Worm (Caenorhabditis elegans): Measurements from ENCODE around the gene B0294.3.

The B0294.3 gene

DNA sequence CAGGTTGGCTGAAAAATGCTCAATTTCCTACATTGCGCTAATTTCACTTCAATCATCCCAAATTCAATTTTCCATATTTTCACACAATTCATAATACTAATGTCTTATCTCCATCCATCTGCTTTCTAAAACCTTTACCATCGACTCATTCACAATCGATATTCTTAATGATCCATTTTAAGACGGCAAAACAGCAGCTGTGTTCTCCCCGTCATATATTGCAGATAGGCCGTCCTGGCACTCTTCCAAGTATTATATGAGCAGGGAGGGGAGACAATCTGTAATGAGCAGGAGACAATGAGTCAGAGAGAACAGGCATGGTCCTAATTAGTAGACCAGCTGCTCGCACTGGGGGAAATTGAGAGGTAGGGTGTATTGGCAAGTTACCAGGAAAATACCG is 34.2 kb upstream of the B0294.3 start:
- TF ChIP-seq ceh-43 (GFP tag; optimal IDR thresholded peaks at IDR 0.05): no peak
- no peak for TF ChIP-seq mls-2 (tag; optimal IDR thresholded peaks at IDR 0.05)
- peak; percentile 4 for TF ChIP-seq nhr-2 (tag; optimal IDR thresholded peaks at IDR 0.05)
- TF ChIP-seq blmp-1 (tag; optimal IDR thresholded peaks at IDR 0.05): no peak
- no peak for TF ChIP-seq nhr-28 (tag; optimal IDR thresholded peaks at IDR 0.05)
- TF ChIP-seq ham-2 (GFP tag; optimal IDR thresholded peaks at IDR 0.05): no peak
- TF ChIP-seq elt-3 (tag; optimal IDR thresholded peaks at IDR 0.05): no peak
- TF ChIP-seq ces-1 (GFP tag; optimal IDR thresholded peaks at IDR 0.05): no peak
- TF ChIP-seq lin-13 (tag; optimal IDR thresholded peaks at IDR 0.05): no peak
- TF ChIP-seq ceh-39 (tag; optimal IDR thresholded peaks at IDR 0.05): peak; percentile 96
- TF ChIP-seq ztf-11 (tag; optimal IDR thresholded peaks at IDR 0.05): no peak
- no peak for TF ChIP-seq ceh-83 (GFP tag; optimal IDR thresholded peaks at IDR 0.05)
- peak; percentile 26 for TF ChIP-seq lin-32 (GFP tag; optimal IDR thresholded peaks at IDR 0.05)
- TF ChIP-seq unc-62 (GFP tag; optimal IDR thresholded peaks at IDR 0.05): no peak
- no peak for TF ChIP-seq nhr-76 (tag; optimal IDR thresholded peaks at IDR 0.05)
- no peak for TF ChIP-seq mab-5 (tag; optimal IDR thresholded peaks at IDR 0.05)
- no peak for TF ChIP-seq unc-120 (tag; optimal IDR thresholded peaks at IDR 0.05; ENCODE audit: poor library complexity, severe bottlenecking)
- TF ChIP-seq nhr-12 (tag; optimal IDR thresholded peaks at IDR 0.05): no peak
- no peak for TF ChIP-seq nhr-237 (tag; optimal IDR thresholded peaks at IDR 0.05)
- no peak for TF ChIP-seq lsy-2 (tag; optimal IDR thresholded peaks at IDR 0.05)
- TF ChIP-seq unc-39 (tag; optimal IDR thresholded peaks at IDR 0.05): no peak
- TF ChIP-seq snpc-4 (tag; optimal IDR thresholded peaks at IDR 0.05): no peak
- TF ChIP-seq cnd-1 (tag; optimal IDR thresholded peaks at IDR 0.05): peak; percentile 28

DNA sequence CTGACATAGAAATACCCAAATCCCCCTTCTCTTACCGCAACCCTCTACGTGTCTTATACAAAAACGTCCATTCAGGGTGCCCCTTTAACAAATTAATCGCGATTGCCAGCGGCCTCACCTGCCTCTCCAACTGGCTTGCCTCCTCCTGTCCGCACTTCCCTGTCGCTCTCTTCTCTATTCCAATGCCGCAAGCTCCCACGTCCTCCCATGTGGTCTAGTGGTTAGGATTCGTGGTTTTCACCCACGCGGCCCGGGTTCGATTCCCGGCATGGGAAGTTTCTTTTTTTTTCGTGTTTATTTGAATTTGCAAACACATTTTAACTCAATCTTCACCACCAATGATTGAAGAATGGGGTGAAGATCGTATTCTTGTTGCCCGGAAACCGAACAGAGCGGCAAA is 33.4 kb upstream of the B0294.3 start:
- no peak for TF ChIP-seq nhr-76 (tag; optimal IDR thresholded peaks at IDR 0.05)
- TF ChIP-seq unc-62 (GFP tag; optimal IDR thresholded peaks at IDR 0.05): no peak
- TF ChIP-seq ces-1 (GFP tag; optimal IDR thresholded peaks at IDR 0.05): no peak
- peak; percentile 74 for TF ChIP-seq sem-2 (GFP tag; optimal IDR thresholded peaks at IDR 0.05)
- TF ChIP-seq ceh-43 (GFP tag; optimal IDR thresholded peaks at IDR 0.05): peak; percentile 54
- peak; percentile 25 for TF ChIP-seq lin-13 (tag; optimal IDR thresholded peaks at IDR 0.05)
- peak; percentile 60 for TF ChIP-seq mep-1 (tag; optimal IDR thresholded peaks at IDR 0.05)
- TF ChIP-seq drap-1 (GFP tag; optimal IDR thresholded peaks at IDR 0.05): peak; percentile 84
- peak; percentile 96 for TF ChIP-seq ceh-39 (tag; optimal IDR thresholded peaks at IDR 0.05)
- TF ChIP-seq elt-3 (tag; optimal IDR thresholded peaks at IDR 0.05): no peak
- TF ChIP-seq unc-120 (tag; optimal IDR thresholded peaks at IDR 0.05; ENCODE audit: poor library complexity, severe bottlenecking): peak; percentile 68
- TF ChIP-seq sptf-1 (tag; optimal IDR thresholded peaks at IDR 0.05): peak; percentile 91
- TF ChIP-seq ztf-11 (tag; optimal IDR thresholded peaks at IDR 0.05): no peak
- TF ChIP-seq tbx-8 (GFP tag; optimal IDR thresholded peaks at IDR 0.05): peak; percentile 52
- TF ChIP-seq flh-1 (GFP tag; optimal IDR thresholded peaks at IDR 0.05): peak; percentile 63
- peak; percentile 88 for TF ChIP-seq ceh-83 (GFP tag; optimal IDR thresholded peaks at IDR 0.05)
- peak; percentile 62 for TF ChIP-seq nhr-237 (tag; optimal IDR thresholded peaks at IDR 0.05)
- no peak for TF ChIP-seq mab-5 (tag; optimal IDR thresholded peaks at IDR 0.05)
- peak; percentile 33 for TF ChIP-seq lsy-2 (tag; optimal IDR thresholded peaks at IDR 0.05)
- no peak for TF ChIP-seq snpc-4 (tag; optimal IDR thresholded peaks at IDR 0.05)
- TF ChIP-seq M03D4.4 (tag; optimal IDR thresholded peaks at IDR 0.05): peak; percentile 89
- peak; percentile 7 for TF ChIP-seq blmp-1 (tag; optimal IDR thresholded peaks at IDR 0.05)
- peak; percentile 44 for TF ChIP-seq lin-32 (GFP tag; optimal IDR thresholded peaks at IDR 0.05)
- TF ChIP-seq ham-2 (GFP tag; optimal IDR thresholded peaks at IDR 0.05): peak; percentile 62
- peak; percentile 82 for TF ChIP-seq cnd-1 (tag; optimal IDR thresholded peaks at IDR 0.05)
- peak; percentile 27 for TF ChIP-seq hlh-1 (tag; optimal IDR thresholded peaks at IDR 0.05)
- TF ChIP-seq unc-39 (tag; optimal IDR thresholded peaks at IDR 0.05): peak; percentile 64
- peak; percentile 67 for TF ChIP-seq bed-3 (GFP tag; optimal IDR thresholded peaks at IDR 0.05)
- TF ChIP-seq mls-2 (tag; optimal IDR thresholded peaks at IDR 0.05): peak; percentile 85

DNA sequence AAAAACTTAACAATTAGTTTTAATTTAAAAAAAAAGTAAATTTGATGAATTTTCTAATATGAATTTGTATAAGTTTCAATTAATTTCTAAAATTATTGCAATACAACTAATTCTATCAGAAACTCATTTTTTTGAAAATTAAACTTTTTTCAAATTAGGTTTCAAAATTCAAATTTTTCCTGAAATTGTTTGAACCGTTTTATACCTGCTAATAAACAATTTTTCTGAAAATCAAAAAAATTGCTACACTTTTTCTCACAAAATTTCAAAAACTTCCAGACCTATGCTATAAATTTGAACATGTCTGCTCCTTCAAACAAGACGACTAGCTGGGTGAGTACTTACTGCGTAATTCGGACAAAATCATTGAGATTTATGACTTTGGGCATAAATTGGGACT is 31.6 kb upstream of the B0294.3 start, which contains the start of gene T26C11.8:
TSS of gene T26C11.8 (plus strand) at position 301 of the 400 bp plus-strand sequence.
- TF ChIP-seq bed-3 (GFP tag; optimal IDR thresholded peaks at IDR 0.05) (no peak), unc-120 (tag; optimal IDR thresholded peaks at IDR 0.05; ENCODE audit: poor library complexity, severe bottlenecking) (no peak)

DNA sequence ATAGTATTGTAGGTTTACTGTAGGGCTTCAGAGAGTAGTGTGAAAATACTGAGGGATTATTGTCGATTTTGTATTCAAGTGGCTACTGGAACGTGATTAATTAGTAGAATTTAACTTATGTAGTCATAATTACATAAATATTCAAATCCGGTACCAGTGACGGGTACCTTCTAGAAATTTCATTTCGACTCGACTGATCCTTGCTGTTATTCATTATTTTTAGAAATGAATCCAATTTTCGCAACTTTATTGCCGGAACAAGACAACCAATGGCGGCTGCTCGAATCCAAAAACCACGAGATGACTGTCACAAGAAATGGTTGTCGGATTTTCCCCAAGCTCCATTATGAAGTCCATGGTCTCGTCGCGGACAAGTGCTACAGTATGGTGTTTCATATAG is 27.0 kb upstream of the B0294.3 start, which contains the start of gene tbx-41:
TSS of gene tbx-41 (plus strand) at position 301 of the 400 bp plus-strand sequence.
- no peak for TF ChIP-seq nhr-2 (tag; optimal IDR thresholded peaks at IDR 0.05)
- TF ChIP-seq cnd-1 (tag; optimal IDR thresholded peaks at IDR 0.05): no peak
- no peak for TF ChIP-seq unc-39 (tag; optimal IDR thresholded peaks at IDR 0.05)
- no peak for TF ChIP-seq ces-1 (GFP tag; optimal IDR thresholded peaks at IDR 0.05)
- no peak for TF ChIP-seq elt-1 (tag; optimal IDR thresholded peaks at IDR 0.05; ENCODE audit: borderline replicate concordance, insufficient read depth)
- no peak for TF ChIP-seq lin-32 (GFP tag; optimal IDR thresholded peaks at IDR 0.05)
- TF ChIP-seq lsy-2 (tag; optimal IDR thresholded peaks at IDR 0.05): no peak
- no peak for TF ChIP-seq pha-4 (tag; optimal IDR thresholded peaks at IDR 0.05)
- TF ChIP-seq nhr-237 (tag; optimal IDR thresholded peaks at IDR 0.05): no peak
- TF ChIP-seq lin-13 (tag; optimal IDR thresholded peaks at IDR 0.05): no peak
- no peak for TF ChIP-seq nhr-28 (tag; optimal IDR thresholded peaks at IDR 0.05)

All from whole organism, mixed stage, embryonic.